Fruit fly (Drosophila melanogaster) whole organism, adult: Measurements from ENCODE around the gene CG3285.

Source experiments
- CG11617 ChIP-seq: fragments of 200-800 bp; sonication (Bioruptor generic); optimal IDR thresholded peaks from 2 replicates; lab custom pipeline; 2017; ENCODE audit warnings: mild to moderate bottlenecking, missing biosample characterization, missing genetic modification reagents, missing genetic modification characterization
- CG12768 ChIP-seq: fragments of 200-800 bp; sonication (Bioruptor generic); optimal IDR thresholded peaks from 2 replicates; lab custom pipeline; 2017; ENCODE audit warnings: missing biosample characterization, missing genetic modification characterization, mild to moderate bottlenecking, moderate library complexity, missing genetic modification reagents
- CG14711 ChIP-seq: fragments of 200-800 bp; sonication (Bioruptor generic); optimal IDR thresholded peaks from 2 replicates; lab custom pipeline; 2018; ENCODE audit warnings: missing biosample characterization, mild to moderate bottlenecking, missing genetic modification characterization, moderate library complexity
- CG1620 ChIP-seq: fragments of 200-800 bp; sonication (Bioruptor generic); optimal IDR thresholded peaks from 2 replicates; lab custom pipeline; 2016; ENCODE audit warnings: missing biosample characterization, missing genetic modification characterization
- CG33017 ChIP-seq: fragments of 200-800 bp; sonication (Bioruptor generic); optimal IDR thresholded peaks from 2 replicates; lab custom pipeline; 2018; ENCODE audit warnings: missing biosample characterization, mild to moderate bottlenecking, missing genetic modification characterization, moderate library complexity
- CG5204 ChIP-seq: fragments of 200-800 bp; sonication (Bioruptor generic); optimal IDR thresholded peaks from 2 replicates; lab custom pipeline; 2016; ENCODE audit warnings: missing biosample characterization, missing genetic modification characterization
- CG7045 ChIP-seq: fragments of 200-800 bp; sonication (Bioruptor generic); optimal IDR thresholded peaks from 2 replicates; lab custom pipeline; 2017; ENCODE audit warnings: missing biosample characterization, mild to moderate bottlenecking, missing genetic modification characterization
- CG7101 ChIP-seq: fragments of 200-800 bp; sonication (Bioruptor generic); optimal IDR thresholded peaks from 2 replicates; lab custom pipeline; 2018; ENCODE audit warnings: missing biosample characterization, mild to moderate bottlenecking, missing genetic modification characterization, moderate library complexity
- Clk ChIP-seq: fragments of 200-800 bp; sonication (Bioruptor generic); optimal IDR thresholded peaks from 2 replicates; lab custom pipeline; 2017; ENCODE audit warnings: missing biosample characterization, missing genetic modification characterization
- Crg-1 ChIP-seq: fragments of 200-800 bp; sonication (Bioruptor generic); optimal IDR thresholded peaks from 2 replicates; lab custom pipeline; 2016; ENCODE audit warnings: missing biosample characterization, missing genetic modification characterization
- Hr96 ChIP-seq: fragments of 200-800 bp; sonication (Bioruptor generic); optimal IDR thresholded peaks from 2 replicates; lab custom pipeline; 2016; ENCODE audit warnings: missing biosample characterization, missing genetic modification characterization
- Mnt ChIP-seq: fragments of 200-800 bp; sonication (Bioruptor generic); optimal IDR thresholded peaks from 2 replicates; lab custom pipeline; 2016; ENCODE audit warnings: missing biosample characterization, mild to moderate bottlenecking, missing genetic modification characterization
- bab1 ChIP-seq: fragments of 200-800 bp; sonication (Bioruptor generic); optimal IDR thresholded peaks from 3 replicates; lab custom pipeline; 2019; ENCODE audit warnings: missing biosample characterization, mild to moderate bottlenecking, missing genetic modification characterization, moderate library complexity
- cic ChIP-seq: fragments of 200-800 bp; sonication (Bioruptor generic); optimal IDR thresholded peaks from 2 replicates; lab custom pipeline; 2017; ENCODE audit warnings: missing biosample characterization, mild to moderate bottlenecking, missing genetic modification characterization, moderate library complexity
- cnc ChIP-seq, 2 experiments: fragments of >200 bp; optimal IDR thresholded peaks; 2 replicates each; lab custom pipeline; 2017
- kay ChIP-seq: fragments of 200-800 bp; sonication (Bioruptor generic); peaks from one replicate; lab custom pipeline; 2016; ENCODE audit warnings: missing biosample characterization, missing genetic modification characterization, borderline replicate concordance
- ovo ChIP-seq: fragments of 200-800 bp; sonication (Bioruptor generic); optimal IDR thresholded peaks from 2 replicates; lab custom pipeline; 2016; ENCODE audit warnings: missing biosample characterization, missing genetic modification characterization
- pad ChIP-seq: fragments of 200-800 bp; sonication (Bioruptor generic); optimal IDR thresholded peaks from 3 replicates; lab custom pipeline; 2017; ENCODE audit warnings: missing biosample characterization, missing genetic modification characterization, mild to moderate bottlenecking, moderate library complexity, missing genetic modification reagents
- tj ChIP-seq: fragments of 200-800 bp; sonication (Bioruptor generic); optimal IDR thresholded peaks from 3 replicates; lab custom pipeline; 2017; ENCODE audit warnings: missing biosample characterization, mild to moderate bottlenecking, missing genetic modification characterization, moderate library complexity
- toe ChIP-seq: fragments of 200-800 bp; sonication (Bioruptor generic); optimal IDR thresholded peaks from 2 replicates; lab custom pipeline; 2016; ENCODE audit warnings: missing biosample characterization, missing genetic modification characterization

Gene CG3285

DNA sequence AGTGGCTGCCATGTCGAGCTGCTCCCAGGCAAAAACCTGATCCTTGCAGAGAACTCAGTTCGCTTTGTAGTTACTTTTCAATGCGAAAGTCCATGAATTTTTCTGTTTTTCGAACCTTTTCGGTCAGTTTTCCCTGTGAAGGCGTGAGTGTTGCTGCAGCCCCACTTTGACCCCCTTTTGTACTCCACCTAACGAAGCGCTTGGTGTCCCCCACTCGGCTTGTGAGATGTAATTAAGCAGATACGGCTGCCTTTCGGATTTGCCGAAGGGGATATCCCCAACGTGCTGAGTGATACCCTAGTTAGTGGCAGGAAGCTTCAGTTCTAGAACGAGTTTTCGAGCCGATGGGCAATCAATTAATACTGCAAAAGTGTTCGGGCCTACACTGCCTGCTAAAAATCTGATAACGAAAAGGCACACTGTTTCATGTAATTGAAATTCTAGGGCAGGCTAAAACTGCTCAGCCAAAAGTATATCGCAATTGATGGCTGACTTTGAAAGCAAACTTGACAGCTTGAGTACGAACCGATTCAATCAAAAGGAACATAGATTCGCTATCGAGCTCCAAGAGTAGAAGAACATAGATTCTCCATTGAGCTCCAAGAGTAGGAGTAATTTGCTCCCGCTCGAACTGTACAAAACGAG, 21.0 kb downstream of the CG3285 start:
- no peak for TF ChIP-seq Hr96 (GFP tag; lab: Kevin White, UChicago)
- TF ChIP-seq cnc (optimal IDR thresholded peaks at IDR 0.05; lab: Kevin White, UChicago): no peak
- no peak for TF ChIP-seq CG12768 (GFP tag; lab: Kevin White, UChicago)
- TF ChIP-seq Mnt: no peak
- no peak for TF ChIP-seq Crg-1 (GFP tag; lab: Kevin White, UChicago)
- TF ChIP-seq CG7045 (GFP tag; lab: Kevin White, UChicago): no peak
- no peak for TF ChIP-seq CG14711 (tag; lab: Kevin White, UChicago)
- TF ChIP-seq CG11617 (GFP tag; lab: Kevin White, UChicago): no peak
- no peak for TF ChIP-seq pad
- no peak for TF ChIP-seq Clk
- no peak for TF ChIP-seq CG7101
- TF ChIP-seq toe (GFP tag; lab: Kevin White, UChicago): no peak
- TF ChIP-seq kay (GFP tag; lab: Kevin White, UChicago): no peak
- TF ChIP-seq CG5204 (GFP tag; lab: Kevin White, UChicago): no peak
- no peak for TF ChIP-seq CG1620 (GFP tag; lab: Kevin White, UChicago)
- no peak for TF ChIP-seq tj (GFP tag; lab: Kevin White, UChicago)
- no peak for TF ChIP-seq ovo
- no peak for TF ChIP-seq CG33017 (tag; lab: Kevin White, UChicago)
- no peak for TF ChIP-seq bab1 (GFP tag; lab: Kevin White, UChicago)
- TF ChIP-seq cic (GFP tag; lab: Kevin White, UChicago): no peak

DNA sequence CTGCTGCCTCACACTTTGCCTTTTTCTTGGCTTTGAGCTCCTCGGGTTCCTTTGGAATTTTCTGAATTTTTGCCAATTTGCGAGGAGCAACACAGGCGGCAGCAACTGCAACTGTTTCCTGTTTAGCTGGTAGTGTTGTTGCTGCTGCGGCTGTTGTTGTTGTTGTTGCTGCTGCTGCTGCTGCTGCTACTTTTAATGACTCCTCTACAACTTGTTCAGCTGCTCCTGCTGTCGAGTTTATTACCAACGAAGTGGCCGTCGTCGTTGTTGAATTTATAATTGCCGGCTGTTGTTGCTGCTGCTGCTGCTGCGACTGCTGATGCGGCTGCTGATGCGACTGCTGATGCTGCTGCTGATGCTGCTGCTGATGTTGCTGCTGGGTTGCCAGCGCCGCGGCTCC, 22.2 kb downstream of the CG3285 start:
- TF ChIP-seq CG11617 (GFP tag; lab: Kevin White, UChicago) (no peak), CG1620 (GFP tag; lab: Kevin White, UChicago) (no peak), cnc (optimal IDR thresholded peaks at IDR 0.05; lab: Kevin White, UChicago) (no peak), Crg-1 (GFP tag; lab: Kevin White, UChicago) (no peak), Mnt (no peak), tj (GFP tag; lab: Kevin White, UChicago) (no peak), CG7101 (no peak), CG7045 (GFP tag; lab: Kevin White, UChicago) (no peak), Hr96 (GFP tag; lab: Kevin White, UChicago) (no peak), ovo (no peak), CG33017 (tag; lab: Kevin White, UChicago) (no peak), CG14711 (tag; lab: Kevin White, UChicago) (no peak), pad (no peak), bab1 (GFP tag; lab: Kevin White, UChicago) (no peak), kay (GFP tag; lab: Kevin White, UChicago) (no peak), cic (GFP tag; lab: Kevin White, UChicago) (no peak), toe (GFP tag; lab: Kevin White, UChicago) (no peak), CG12768 (GFP tag; lab: Kevin White, UChicago) (no peak), CG5204 (GFP tag; lab: Kevin White, UChicago) (no peak)

DNA sequence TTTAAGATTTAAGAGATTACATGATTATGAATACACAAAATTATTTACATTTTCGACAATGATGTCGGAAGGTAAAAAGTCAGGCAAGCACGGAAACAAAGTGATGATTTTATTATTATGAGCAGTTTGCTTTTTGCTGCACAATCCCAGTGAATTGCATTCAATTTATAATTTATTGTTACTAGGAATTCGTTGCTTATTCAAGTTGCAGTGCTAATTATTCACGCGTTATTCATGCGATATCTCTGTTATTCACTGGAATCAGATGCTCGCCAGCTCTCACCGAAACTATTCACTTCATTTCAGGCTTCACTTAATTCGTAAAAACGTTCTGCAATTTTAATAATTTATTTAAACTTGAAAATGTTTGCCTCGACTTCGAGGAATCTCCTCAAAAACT, 23.1 kb downstream of the CG3285 start:
- TF ChIP-seq Mnt: no peak
- TF ChIP-seq kay (GFP tag; lab: Kevin White, UChicago): peak; percentile 57

DNA sequence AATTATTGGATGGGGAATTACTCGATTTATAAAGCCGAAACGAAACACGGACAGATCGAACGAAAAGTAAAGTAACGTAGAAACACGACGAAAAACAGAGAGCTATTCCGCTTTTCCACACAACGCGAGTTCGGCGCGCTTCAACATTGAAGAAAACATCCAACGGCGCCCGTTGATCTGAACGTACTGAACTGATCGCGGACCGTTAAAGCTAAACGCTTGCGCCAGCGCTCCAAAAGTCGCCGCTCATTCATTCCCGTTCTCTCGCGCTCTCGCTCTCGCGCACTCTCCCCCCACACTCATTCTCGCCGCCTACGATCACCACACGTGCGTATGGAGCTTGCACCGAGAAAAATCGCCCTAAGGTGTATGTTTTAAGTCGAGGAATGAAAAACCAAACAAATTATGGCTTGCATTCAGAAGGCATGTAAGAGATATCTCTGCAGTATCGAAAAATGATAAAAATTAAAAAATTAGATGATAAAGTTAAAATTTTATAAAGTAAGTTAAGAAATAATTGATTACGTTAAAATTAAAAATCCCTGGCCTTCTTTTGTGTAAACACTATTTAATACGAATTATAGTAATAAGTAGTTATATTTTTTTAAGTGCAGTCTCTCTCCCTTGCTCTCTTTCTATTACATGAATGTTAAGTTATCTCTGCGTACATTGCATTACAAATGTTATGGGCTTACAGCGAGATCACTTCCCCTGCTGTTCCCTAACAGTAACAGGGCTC, 24.1 kb downstream of the CG3285 start, which contains the start of gene E23:
Gene E23 (minus strand): TSS at position 188 of the 739 bp plus-strand sequence.
- TF ChIP-seq CG33017 (tag; lab: Kevin White, UChicago) (peak; percentile 92), cic (GFP tag; lab: Kevin White, UChicago) (peak; percentile 77), cnc (optimal IDR thresholded peaks at IDR 0.05; lab: Kevin White, UChicago) (no peak), Mnt (peak; percentile 96), CG12768 (GFP tag; lab: Kevin White, UChicago) (peak; percentile 89), CG11617 (GFP tag; lab: Kevin White, UChicago) (peak; percentile 93), Crg-1 (GFP tag; lab: Kevin White, UChicago) (peak; percentile 82), CG7101 (peak; percentile 92), tj (GFP tag; lab: Kevin White, UChicago) (peak; percentile 60), Clk (peak; percentile 83), CG5204 (GFP tag; lab: Kevin White, UChicago) (no peak), kay (GFP tag; lab: Kevin White, UChicago) (no peak), CG1620 (GFP tag; lab: Kevin White, UChicago) (peak; percentile 90), pad (peak; percentile 97), Hr96 (GFP tag; lab: Kevin White, UChicago) (no peak), CG7045 (GFP tag; lab: Kevin White, UChicago) (peak; percentile 94), toe (GFP tag; lab: Kevin White, UChicago) (no peak), bab1 (GFP tag; lab: Kevin White, UChicago) (peak; percentile 93), ovo (peak; percentile 89), CG14711 (tag; lab: Kevin White, UChicago) (peak; percentile 85)

DNA sequence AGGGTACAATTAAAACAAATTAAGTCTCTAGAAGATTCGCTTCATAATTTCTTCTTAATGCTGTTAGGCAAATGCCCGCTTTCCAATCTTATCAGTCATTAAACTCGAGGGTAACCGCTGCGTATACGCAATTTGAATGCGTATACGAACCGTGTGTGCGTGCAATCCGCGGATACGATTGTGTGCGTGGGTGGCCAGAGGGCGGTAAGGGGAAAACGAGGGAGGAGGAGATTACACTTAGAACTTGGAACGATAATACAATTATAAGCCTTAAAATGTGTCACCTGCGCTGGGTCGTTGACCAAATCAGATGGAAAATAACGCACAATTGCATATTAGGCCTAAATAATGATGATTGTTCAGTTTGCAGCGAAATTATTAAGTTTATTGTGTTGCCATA, 25.1 kb downstream of the CG3285 start:
- TF ChIP-seq CG12768 (GFP tag; lab: Kevin White, UChicago) (no peak), Hr96 (GFP tag; lab: Kevin White, UChicago) (no peak), tj (GFP tag; lab: Kevin White, UChicago) (no peak), toe (GFP tag; lab: Kevin White, UChicago) (no peak), cic (GFP tag; lab: Kevin White, UChicago) (no peak), Clk (no peak), ovo (no peak), CG14711 (tag; lab: Kevin White, UChicago) (no peak), CG7101 (no peak)
